Worm (Caenorhabditis elegans) whole organism, early embryonic: ENCODE data around the gene dct-7.

Experiments
- B0310.2 ChIP-seq: sonication (generic microtip); optimal IDR thresholded peaks from 2 replicates; lab custom pipeline; 2016; ENCODE audit warnings: mild to moderate bottlenecking, missing genetic modification characterization, missing compliant biosample characterization
- F13C5.2 ChIP-seq: sonication (generic microtip); optimal IDR thresholded peaks from 2 replicates; lab custom pipeline; 2017; ENCODE audit warnings: mild to moderate bottlenecking, missing genetic modification characterization, inconsistent platforms, missing compliant biosample characterization
- aly-1 ChIP-seq: sonication (generic microtip); optimal IDR thresholded peaks from 2 replicates; lab custom pipeline; 2016; ENCODE audit warnings: missing genetic modification characterization, missing compliant biosample characterization
- ama-1 ChIP-seq: fragments of 150-350 bp; optimal IDR thresholded peaks from 2 replicates; lab custom pipeline; 2014
- ceh-13 ChIP-seq: fragments of 200-800 bp; sonication (Bioruptor generic); optimal IDR thresholded peaks from 2 replicates; lab custom pipeline; 2018; ENCODE audit warnings: mild to moderate bottlenecking, missing genetic modification characterization, missing compliant biosample characterization
- pes-1 ChIP-seq: fragments of 200-800 bp; sonication (Bioruptor generic); IDR thresholded peaks from 2 replicates; pipeline ENCODE4 v1.3.6; 2022; ENCODE audit warnings: missing genetic modification reagents, missing genetic modification characterization, missing compliant biosample characterization
- sea-1 ChIP-seq: fragments of 200-800 bp; sonication (Bioruptor generic); conservative IDR thresholded peaks from 2 replicates; pipeline ENCODE4 v1.3.6; 2022; ENCODE audit warnings: missing genetic modification characterization, missing compliant biosample characterization
- tbx-11 ChIP-seq: fragments of 200-800 bp; sonication (Bioruptor generic); IDR thresholded peaks from 2 replicates; pipeline ENCODE4 v1.3.6; 2022; ENCODE audit warnings: missing genetic modification characterization, missing compliant biosample characterization
- tra-4 ChIP-seq: sonication (generic microtip); optimal IDR thresholded peaks from 2 replicates; lab custom pipeline; 2017; ENCODE audit warnings: missing genetic modification characterization, missing compliant biosample characterization

Gene dct-7

ce11 chrIV:4247334-4247733 is 43.0 kb downstream of the dct-7 start:
- TF ChIP-seq F13C5.2 (tag; lab: Kevin White, UChicago) (peak; percentile 18), pes-1 (GFP tag; lab: Robert Waterston, UW) (no peak)

DNA sequence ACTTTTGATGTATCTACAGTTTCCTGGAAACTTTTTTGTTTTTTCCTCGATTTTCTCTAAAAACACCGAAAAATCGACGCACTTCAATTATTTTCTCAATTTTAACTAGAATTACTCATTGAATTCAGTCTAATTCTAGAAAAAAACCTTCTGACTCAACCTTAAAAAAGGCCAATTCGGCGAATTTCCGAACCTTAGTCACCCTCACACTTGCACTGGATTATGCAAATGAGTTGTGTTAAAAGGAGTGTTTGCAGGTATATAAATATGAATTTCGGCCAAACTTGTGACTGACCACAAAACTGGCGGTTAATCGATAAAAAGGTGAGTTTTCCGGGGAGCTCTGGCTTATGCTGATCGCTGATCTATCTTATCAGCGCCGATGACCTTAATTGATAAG is 43.9 kb downstream of the dct-7 start, which contains the start of gene ttr-20:
Gene ttr-20, plus strand, starts transcription at position 301 of the 400 bp plus-strand sequence.
- TF ChIP-seq F13C5.2 (tag; lab: Kevin White, UChicago): no peak

DNA sequence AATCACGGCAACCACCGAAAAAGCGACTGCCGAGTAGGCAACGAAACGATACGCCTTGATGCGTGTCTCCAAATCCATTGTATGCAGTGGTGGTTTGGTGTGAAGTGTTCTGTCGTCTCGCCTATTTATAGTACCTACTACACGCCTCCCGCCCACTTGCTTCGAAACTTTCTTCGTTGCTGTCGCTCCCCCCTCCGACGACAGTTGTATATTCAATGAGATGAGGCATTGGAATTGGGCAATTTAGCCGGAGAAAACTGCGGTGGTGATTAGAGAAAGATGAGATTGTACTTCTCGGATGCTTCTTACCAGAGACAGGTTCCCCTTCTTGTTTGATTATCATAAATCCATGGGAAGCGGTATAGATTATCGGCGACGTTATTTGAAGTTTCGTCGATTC is 45.9 kb downstream of the dct-7 start, which contains the start of gene col-34:
Gene col-34, minus strand, starts transcription at position 101 of the 400 bp plus-strand sequence.
- TF ChIP-seq aly-1 (tag; lab: Kevin White, UChicago) (no peak), ama-1 (no peak), B0310.2 (no peak)

ce11 chrIV:4243830-4244406 is 46.5 kb downstream of the dct-7 start:
- TF ChIP-seq ceh-13: no peak
- no peak for TF ChIP-seq tbx-11 (GFP tag; lab: Robert Waterston, UW)
- TF ChIP-seq sea-1 (GFP tag; lab: Robert Waterston, UW): no peak
- no peak for TF ChIP-seq tra-4
- peak; percentile 2 for TF ChIP-seq aly-1 (tag; lab: Kevin White, UChicago)
